1 worm cellular context compared by ENCODE assay signal in the genomic region with DNA sequence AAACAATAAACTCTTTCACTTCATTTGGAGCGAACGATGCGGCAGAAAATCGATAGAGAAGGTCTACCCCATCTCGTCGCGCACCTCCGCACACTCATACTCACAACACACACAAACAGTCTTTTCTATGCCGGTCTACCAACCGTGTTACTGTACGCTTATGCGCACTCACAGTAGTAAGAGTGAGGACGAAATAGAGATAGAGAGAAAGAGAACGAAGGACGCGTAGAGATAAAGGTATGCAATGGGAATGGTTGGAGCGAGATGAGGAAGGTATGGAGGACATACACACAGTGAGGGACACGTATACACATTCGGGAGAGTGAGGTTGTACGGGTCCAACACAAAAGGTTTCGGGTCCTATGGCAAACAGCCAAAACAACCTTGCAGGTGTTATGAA.
TF ChIP-seq lines count a peak whose summit lies in the region.

No protein-coding gene starts in this region.

TF ChIP-seq in whole organism, L4 larva, 104 proteins besides CTCF, POLR2A, EP300 and RAD21 (continued from another document):
- TF ChIP-seq mep-1 (tag; optimal IDR thresholded peaks at IDR 0.05; lab: Kevin White, UChicago) = peak; percentile 64
- TF ChIP-seq daf-16 (GFP tag; optimal IDR thresholded peaks at IDR 0.05; lab: Kevin White, UChicago) = no peak
- TF ChIP-seq daf-16 (tag; optimal IDR thresholded peaks at IDR 0.05; lab: Kevin White, UChicago) = peak; percentile 36
- TF ChIP-seq nhr-48 (tag; optimal IDR thresholded peaks at IDR 0.05; lab: Kevin White, UChicago) = no peak
- peak; percentile 72 for TF ChIP-seq mxl-3 (GFP tag; optimal IDR thresholded peaks at IDR 0.05; lab: Kevin White, UChicago)
- no peak for TF ChIP-seq skn-1 (tag; optimal IDR thresholded peaks at IDR 0.05; lab: Kevin White, UChicago)
- peak; percentile 52; the same call in 1 of the 2 replicates for TF ChIP-seq hmg-1.1 (GFP tag; IDR thresholded peaks at IDR 0.05; lab: Robert Waterston, UW)
- peak; percentile 52 for TF ChIP-seq hlh-11 (tag; optimal IDR thresholded peaks at IDR 0.05; lab: Kevin White, UChicago)
- peak in 1 of 2 experiments; percentile 81 for TF ChIP-seq unc-62 (GFP tag; optimal IDR thresholded peaks at IDR 0.05 in 1 of 2; lab: Kevin White, UChicago)
- TF ChIP-seq unc-62 (tag; optimal IDR thresholded peaks at IDR 0.05; lab: Kevin White, UChicago) = no peak
